Fruit fly (Drosophila melanogaster): ENCODE data around the gene Ost48.

The Ost48 gene

DNA sequence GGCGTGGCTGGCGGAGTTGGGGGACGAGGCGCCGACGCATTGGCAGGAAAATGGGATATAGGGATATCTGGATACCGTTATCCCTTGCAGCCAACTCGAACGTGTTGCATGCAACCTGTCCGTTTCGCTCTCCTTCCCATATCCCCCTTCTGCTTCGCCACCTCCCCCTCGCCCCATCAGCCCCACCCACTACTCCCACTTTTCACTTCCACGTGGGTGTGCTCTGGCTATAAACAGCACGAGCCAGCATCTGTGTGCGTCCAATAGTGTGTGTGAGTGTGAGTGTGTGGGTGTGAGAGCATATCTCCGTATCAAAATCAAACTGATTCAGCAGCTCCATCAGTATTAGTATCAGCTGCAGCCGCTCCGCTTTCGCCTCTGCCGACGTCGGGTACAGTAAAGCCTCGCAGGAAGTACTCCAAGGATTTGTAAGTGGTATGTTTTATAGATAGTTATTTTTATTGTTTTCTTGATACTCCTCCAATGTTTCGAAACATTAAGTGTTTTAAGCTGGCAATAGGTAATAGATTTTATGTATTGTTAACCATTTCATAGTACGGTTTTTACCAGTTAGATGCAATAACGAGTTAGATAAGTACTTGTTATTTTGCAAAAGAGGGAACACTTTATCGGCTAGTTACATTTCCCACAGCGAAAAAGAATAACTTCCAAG, 39.2 kb downstream of the Ost48 start (continued):
- TF ChIP-seq hkb (optimal IDR thresholded peaks at IDR 0.05) (no peak), hkb (GFP tag; IDR thresholded peaks at IDR 0.05) (peak; percentile 64), tll (GFP tag; optimal IDR thresholded peaks at IDR 0.05) (no peak), Sin3A (optimal IDR thresholded peaks at IDR 0.05) (no peak), pan (optimal IDR thresholded peaks at IDR 0.05) (no peak), pan (GFP tag; optimal IDR thresholded peaks at IDR 0.05 in 1 of 2, IDR thresholded peaks at IDR 0.05 in 1 of 2) (no peak), Asciz (GFP tag; optimal IDR thresholded peaks at IDR 0.05) (peak; percentile 22), CG18262 (tag; optimal IDR thresholded peaks at IDR 0.05) (peak; percentile 65), Jarid2 (GFP tag; optimal IDR thresholded peaks at IDR 0.05) (no peak), sr (GFP tag; IDR thresholded peaks at IDR 0.05) (peak; percentile 97), CG17829 (tag; optimal IDR thresholded peaks at IDR 0.05) (peak; percentile 22), luna (GFP tag; optimal IDR thresholded peaks at IDR 0.05) (no peak), D19A (tag; optimal IDR thresholded peaks at IDR 0.05) (peak; percentile 53), CG6813 (GFP tag; optimal IDR thresholded peaks at IDR 0.05) (peak; percentile 14), CHES-1-like (GFP tag; optimal IDR thresholded peaks at IDR 0.05) (no peak), Fer2 (tag; optimal IDR thresholded peaks at IDR 0.05) (no peak), fru (optimal IDR thresholded peaks at IDR 0.05) (no peak), Side (GFP tag; optimal IDR thresholded peaks at IDR 0.05) (no peak), cad (GFP tag; optimal IDR thresholded peaks at IDR 0.05) (no peak), CTCF (GFP tag; optimal IDR thresholded peaks at IDR 0.05) (no peak), CG2678 (tag; optimal IDR thresholded peaks at IDR 0.05) (peak; percentile 80), CG30020 (tag; optimal IDR thresholded peaks at IDR 0.05) (no peak), bsh (GFP tag; optimal IDR thresholded peaks at IDR 0.05) (peak; percentile 18 to 64), unc-4 (GFP tag; IDR thresholded peaks at IDR 0.05; ENCODE audit: partially characterized antibody) (no peak), CG7372 (GFP tag; IDR thresholded peaks at IDR 0.05) (no peak), CG14050 (GFP tag; IDR thresholded peaks at IDR 0.05) (no peak), lov (optimal IDR thresholded peaks at IDR 0.05) (no peak), lov (GFP tag; IDR thresholded peaks at IDR 0.05) (no peak), bcd (GFP tag; optimal IDR thresholded peaks at IDR 0.05) (peak; percentile 47), jumu (GFP tag; optimal IDR thresholded peaks at IDR 0.05) (no peak), CG10147 (GFP tag; optimal IDR thresholded peaks at IDR 0.05) (peak; percentile 59), Sox100B (GFP tag; optimal IDR thresholded peaks at IDR 0.05) (peak; percentile 55), stc (GFP tag; IDR thresholded peaks at IDR 0.05) (no peak), CG6175 (GFP tag; IDR thresholded peaks at IDR 0.05) (no peak), CG33557 (GFP tag; optimal IDR thresholded peaks at IDR 0.05) (no peak), Xbp1 (GFP tag; optimal IDR thresholded peaks at IDR 0.05) (no peak), Hmx (GFP tag; optimal IDR thresholded peaks at IDR 0.05) (no peak), CG18619 (GFP tag; optimal IDR thresholded peaks at IDR 0.05) (no peak), danr (GFP tag; IDR thresholded peaks at IDR 0.05) (no peak), CG7963 (GFP tag; IDR thresholded peaks at IDR 0.05; ENCODE audit: partially characterized antibody) (no peak), tin (GFP tag; optimal IDR thresholded peaks at IDR 0.05) (peak; percentile 35), otp (GFP tag; IDR thresholded peaks at IDR 0.05) (no peak), CG4360 (GFP tag; IDR thresholded peaks at IDR 0.05) (no peak), pita (GFP tag; optimal IDR thresholded peaks at IDR 0.05) (no peak), ewg (GFP tag; optimal IDR thresholded peaks at IDR 0.05) (peak; percentile 1), CG7786 (GFP tag; optimal IDR thresholded peaks at IDR 0.05) (no peak), CG7745 (tag; optimal IDR thresholded peaks at IDR 0.05) (no peak), CG3838 (GFP tag; optimal IDR thresholded peaks at IDR 0.05) (no peak), CG16815 (GFP tag; optimal IDR thresholded peaks at IDR 0.05) (no peak), her (GFP tag; optimal IDR thresholded peaks at IDR 0.05) (no peak), Ada2b (GFP tag; IDR thresholded peaks at IDR 0.05) (no peak), Sox102F (GFP tag; optimal IDR thresholded peaks at IDR 0.05) (no peak)
